Fruit fly (Drosophila melanogaster) whole organism, embryonic: ENCODE measurements around the gene SkpA.

Experiments
- Asciz ChIP-seq: fragments of 200-800 bp; sonication (Bioruptor generic); optimal IDR thresholded peaks from 2 replicates; lab custom pipeline; 2017; ENCODE audit warnings: missing biosample characterization, mild to moderate bottlenecking, missing genetic modification characterization, missing genetic modification reagents
- B-H2 ChIP-seq: fragments of 200-800 bp; sonication (Bioruptor generic); optimal IDR thresholded peaks from 2 replicates; lab custom pipeline; 2018; ENCODE audit warnings: missing biosample characterization, mild to moderate bottlenecking, missing genetic modification characterization
- Bdp1 ChIP-seq: fragments of 200-800 bp; sonication (Bioruptor generic); optimal IDR thresholded peaks from 3 replicates; lab custom pipeline; 2016; ENCODE audit warnings: missing biosample characterization, missing genetic modification characterization
- Bteb2 ChIP-seq: fragments of 200-800 bp; sonication (Bioruptor generic); optimal IDR thresholded peaks from 2 replicates; lab custom pipeline; 2016; ENCODE audit warnings: missing biosample characterization, missing genetic modification characterization
- CG10267 ChIP-seq: fragments of 200-800 bp; sonication (Bioruptor generic); optimal IDR thresholded peaks from 2 replicates; lab custom pipeline; 2018; ENCODE audit warnings: missing biosample characterization, mild to moderate bottlenecking, missing genetic modification characterization, moderate library complexity
- CG11504 ChIP-seq: fragments of 200-800 bp; sonication (Bioruptor generic); optimal IDR thresholded peaks from 3 replicates; lab custom pipeline; 2019; ENCODE audit warnings: missing biosample characterization, mild to moderate bottlenecking, missing genetic modification characterization, moderate library complexity
- CG11560 ChIP-seq: fragments of 200-800 bp; sonication (Bioruptor generic); IDR thresholded peaks from 3 replicates; pipeline ENCODE4 v1.3.6; 2022; ENCODE audit warnings: missing biosample characterization, missing genetic modification characterization
- CG12391 ChIP-seq: fragments of 200-800 bp; sonication (Bioruptor generic); optimal IDR thresholded peaks from 3 replicates; lab custom pipeline; 2018; ENCODE audit warnings: missing biosample characterization, mild to moderate bottlenecking, missing genetic modification characterization, moderate library complexity
- CG13296 ChIP-seq: fragments of 200-800 bp; sonication (Bioruptor generic); optimal IDR thresholded peaks from 3 replicates; lab custom pipeline; 2018; ENCODE audit warnings: missing biosample characterization, mild to moderate bottlenecking, missing genetic modification characterization
- CG1529 ChIP-seq: fragments of 200-800 bp; sonication (Bioruptor generic); optimal IDR thresholded peaks from 3 replicates; lab custom pipeline; 2018; ENCODE audit warnings: missing biosample characterization, missing genetic modification characterization
- CG15696 ChIP-seq: fragments of 200-800 bp; sonication (Bioruptor generic); optimal IDR thresholded peaks from 2 replicates; lab custom pipeline; 2019; ENCODE audit warnings: missing biosample characterization, mild to moderate bottlenecking, missing genetic modification characterization, moderate library complexity
- CG16863 ChIP-seq: fragments of 200-800 bp; sonication (Bioruptor generic); optimal IDR thresholded peaks from 3 replicates; lab custom pipeline; 2016; ENCODE audit warnings: missing biosample characterization, missing genetic modification characterization
- CG18011 ChIP-seq: fragments of 200-800 bp; sonication (Bioruptor generic); optimal IDR thresholded peaks from 2 replicates; lab custom pipeline; 2017; ENCODE audit warnings: missing biosample characterization, missing genetic modification characterization, mild to moderate bottlenecking, moderate library complexity, missing genotype
- CG18476 ChIP-seq: fragments of 200-800 bp; sonication (Bioruptor generic); optimal IDR thresholded peaks from 2 replicates; lab custom pipeline; 2016; ENCODE audit warnings: missing biosample characterization, mild to moderate bottlenecking, missing genetic modification characterization
- CG18599 ChIP-seq: fragments of 200-800 bp; sonication (Bioruptor generic); optimal IDR thresholded peaks from 3 replicates; lab custom pipeline; 2017; ENCODE audit warnings: missing biosample characterization, missing genetic modification characterization, mild to moderate bottlenecking, moderate library complexity, missing genetic modification reagents
- CG2120 ChIP-seq: fragments of 200-800 bp; sonication (Bioruptor generic); optimal IDR thresholded peaks from 3 replicates; lab custom pipeline; 2016; ENCODE audit warnings: missing biosample characterization, missing genetic modification characterization
- CG2712 ChIP-seq: fragments of 200-800 bp; optimal IDR thresholded peaks from 3 replicates; lab custom pipeline; 2019; ENCODE audit warnings: missing biosample characterization, mild to moderate bottlenecking, missing genetic modification characterization, moderate library complexity
- CG30020 ChIP-seq: fragments of 200-800 bp; optimal IDR thresholded peaks from 2 replicates; lab custom pipeline; 2019; ENCODE audit warnings: missing biosample characterization, mild to moderate bottlenecking, missing genetic modification characterization, moderate library complexity
- CG30403 ChIP-seq: fragments of 200-800 bp; sonication (Bioruptor generic); optimal IDR thresholded peaks from 3 replicates; lab custom pipeline; 2016; ENCODE audit warnings: missing biosample characterization, missing genetic modification characterization
- CG31224 ChIP-seq: fragments of 200-800 bp; sonication (Bioruptor generic); IDR thresholded peaks from 2 replicates; pipeline ENCODE4 v1.3.6; 2022; ENCODE audit warnings: missing biosample characterization, missing genetic modification characterization
- CG31441 ChIP-seq: fragments of 200-800 bp; sonication (Bioruptor generic); IDR thresholded peaks from 2 replicates; pipeline ENCODE4 v1.3.6; 2022; ENCODE audit warnings: missing biosample characterization, missing genetic modification characterization
- CG33557 ChIP-seq: fragments of 200-800 bp; sonication (Bioruptor generic); optimal IDR thresholded peaks from 2 replicates; lab custom pipeline; 2019; ENCODE audit warnings: missing biosample characterization, mild to moderate bottlenecking, missing genetic modification characterization, moderate library complexity
- CG34376 ChIP-seq: fragments of 200-800 bp; sonication (Bioruptor generic); optimal IDR thresholded peaks from 2 replicates; lab custom pipeline; 2018; ENCODE audit warnings: missing biosample characterization, mild to moderate bottlenecking, missing genetic modification characterization
- CG43689 ChIP-seq: fragments of 200-800 bp; sonication (Bioruptor generic); IDR thresholded peaks from 2 replicates; pipeline ENCODE4 v1.3.6; 2022; ENCODE audit warnings: missing biosample characterization, missing genetic modification characterization
- CG6765 ChIP-seq: fragments of 200-800 bp; sonication (Bioruptor generic); optimal IDR thresholded peaks from 3 replicates; lab custom pipeline; 2017; ENCODE audit warnings: missing biosample characterization, mild to moderate bottlenecking, missing genetic modification characterization
- Dbx ChIP-seq: fragments of 200-800 bp; sonication (Bioruptor generic); IDR thresholded peaks from 3 replicates; pipeline ENCODE4 v1.3.6; 2022; ENCODE audit warnings: missing biosample characterization, missing genetic modification characterization
- Dip3 ChIP-seq: fragments of 200-800 bp; sonication (Bioruptor generic); optimal IDR thresholded peaks from 3 replicates; lab custom pipeline; 2016; ENCODE audit warnings: missing biosample characterization, missing genetic modification characterization
- Gsc ChIP-seq: fragments of 200-800 bp; sonication (Bioruptor generic); IDR thresholded peaks from 2 replicates; pipeline ENCODE4 v1.3.6; 2022; ENCODE audit warnings: missing biosample characterization, missing genetic modification characterization
- HLH4C ChIP-seq: fragments of 200-800 bp; sonication (Bioruptor generic); IDR thresholded peaks from 3 replicates; pipeline ENCODE4 v1.3.6; 2022; ENCODE audit warnings: missing biosample characterization, missing genetic modification characterization; ENCODE audit not compliant: partially characterized antibody
- Hsf ChIP-seq: fragments of 200-800 bp; sonication (Bioruptor generic); optimal IDR thresholded peaks from 3 replicates; lab custom pipeline; 2016; ENCODE audit warnings: missing biosample characterization, missing genetic modification characterization
- MESR4 ChIP-seq: fragments of 200-800 bp; sonication (Bioruptor generic); optimal IDR thresholded peaks from 2 replicates; lab custom pipeline; 2018; ENCODE audit warnings: missing biosample characterization, mild to moderate bottlenecking, missing genetic modification characterization, moderate library complexity
- Rfx ChIP-seq: fragments of 200-800 bp; sonication (Bioruptor generic); IDR thresholded peaks from 2 replicates; pipeline ENCODE4 v1.3.6; 2022; ENCODE audit warnings: missing biosample characterization, missing genetic modification characterization
- Sry-δ ChIP-seq: fragments of 200-800 bp; sonication (Bioruptor generic); optimal IDR thresholded peaks from 2 replicates; lab custom pipeline; 2016; ENCODE audit warnings: missing biosample characterization, missing genetic modification characterization
- Trl ChIP-seq, 3 experiments: fragments of >200 bp in 2 of 3; fragments of 200-800 bp in 1 of 3; sonication (Bioruptor generic) in 1 of 3; optimal IDR thresholded peaks; 2 replicates in 1 of 3; 3 replicates in 2 of 3; lab custom pipeline; 2016 to 2017; ENCODE audit warnings: missing biosample characterization in 1 of 3, missing genetic modification characterization in 1 of 3
- Xbp1 ChIP-seq: fragments of 200-800 bp; sonication (Bioruptor generic); optimal IDR thresholded peaks from 3 replicates; lab custom pipeline; 2016; ENCODE audit warnings: missing biosample characterization, mild to moderate bottlenecking, missing genetic modification characterization
- aop ChIP-seq: fragments of 200-800 bp; sonication (Bioruptor generic); IDR thresholded peaks from 2 replicates; pipeline ENCODE4 v1.3.6; 2022; ENCODE audit warnings: missing biosample characterization, missing genetic modification characterization
- btn ChIP-seq: fragments of 200-800 bp; sonication (Bioruptor generic); optimal IDR thresholded peaks from 2 replicates; lab custom pipeline; 2016; ENCODE audit warnings: missing biosample characterization, missing genetic modification characterization
- chn ChIP-seq: fragments of 200-800 bp; sonication (Bioruptor generic); optimal IDR thresholded peaks from 2 replicates; lab custom pipeline; 2016; ENCODE audit warnings: missing biosample characterization, missing genetic modification characterization
- corto ChIP-seq: fragments of 200-800 bp; sonication (Bioruptor generic); optimal IDR thresholded peaks from 2 replicates; lab custom pipeline; 2016; ENCODE audit warnings: missing biosample characterization, mild to moderate bottlenecking, missing genetic modification characterization, moderate library complexity
- fd64A ChIP-seq: fragments of 200-800 bp; sonication (Bioruptor generic); optimal IDR thresholded peaks from 3 replicates; lab custom pipeline; 2018; ENCODE audit warnings: missing biosample characterization, mild to moderate bottlenecking, missing genetic modification characterization
- insv ChIP-seq, 2 experiments: fragments of 200-800 bp; sonication (Bioruptor generic); optimal IDR thresholded peaks; 3 replicates each; lab custom pipeline; 2016 to 2018; ENCODE audit warnings: missing biosample characterization in 2 of 2, missing genetic modification characterization in 2 of 2
- lov ChIP-seq, 2 experiments: fragments of 200-800 bp in 1 of 2; fragments of >200 bp in 1 of 2; sonication (Bioruptor generic) in 1 of 2; IDR thresholded peaks in 1 of 2; optimal IDR thresholded peaks in 1 of 2; 2 replicates in 1 of 2; 3 replicates in 1 of 2; pipeline versions ENCODE4 v1.3.6 to Lab custom; 2017 to 2022; ENCODE audit warnings: missing biosample characterization in 1 of 2, missing genetic modification characterization in 1 of 2
- luna ChIP-seq: fragments of 200-800 bp; sonication (Bioruptor generic); optimal IDR thresholded peaks from 2 replicates; lab custom pipeline; 2016; ENCODE audit warnings: missing biosample characterization, missing genetic modification characterization
- mam ChIP-seq: fragments of 200-800 bp; sonication (Bioruptor generic); optimal IDR thresholded peaks from 3 replicates; lab custom pipeline; 2016; ENCODE audit warnings: missing biosample characterization, missing genetic modification characterization
- pho ChIP-seq: fragments of 200-800 bp; sonication (Bioruptor generic); optimal IDR thresholded peaks from 2 replicates; lab custom pipeline; 2016; ENCODE audit warnings: missing biosample characterization, missing genetic modification characterization
- row ChIP-seq: fragments of 200-800 bp; sonication (Bioruptor generic); IDR thresholded peaks from 3 replicates; pipeline ENCODE4 v1.3.6; 2022; ENCODE audit warnings: missing biosample characterization, missing genetic modification characterization
- sens ChIP-seq: fragments of 200-800 bp; sonication (Bioruptor generic); peaks from one replicate; lab custom pipeline; 2016; ENCODE audit warnings: missing biosample characterization, missing genetic modification characterization
- seq ChIP-seq: fragments of 200-800 bp; sonication (Bioruptor generic); IDR thresholded peaks from 2 replicates; pipeline ENCODE4 v1.3.6; 2022; ENCODE audit warnings: missing biosample characterization, missing genetic modification characterization
- slp2 ChIP-seq: fragments of 200-800 bp; sonication (Bioruptor generic); optimal IDR thresholded peaks from 2 replicates; lab custom pipeline; 2016; ENCODE audit warnings: missing biosample characterization, missing genetic modification characterization
- stwl ChIP-seq: fragments of 200-800 bp; sonication (Bioruptor generic); optimal IDR thresholded peaks from 3 replicates; lab custom pipeline; 2018; ENCODE audit warnings: missing biosample characterization, mild to moderate bottlenecking, missing genetic modification characterization, moderate library complexity
- unpg ChIP-seq: fragments of 200-800 bp; sonication (Bioruptor generic); optimal IDR thresholded peaks from 3 replicates; lab custom pipeline; 2018; ENCODE audit warnings: missing biosample characterization, mild to moderate bottlenecking, missing genetic modification characterization, moderate library complexity

Gene SkpA

DNA sequence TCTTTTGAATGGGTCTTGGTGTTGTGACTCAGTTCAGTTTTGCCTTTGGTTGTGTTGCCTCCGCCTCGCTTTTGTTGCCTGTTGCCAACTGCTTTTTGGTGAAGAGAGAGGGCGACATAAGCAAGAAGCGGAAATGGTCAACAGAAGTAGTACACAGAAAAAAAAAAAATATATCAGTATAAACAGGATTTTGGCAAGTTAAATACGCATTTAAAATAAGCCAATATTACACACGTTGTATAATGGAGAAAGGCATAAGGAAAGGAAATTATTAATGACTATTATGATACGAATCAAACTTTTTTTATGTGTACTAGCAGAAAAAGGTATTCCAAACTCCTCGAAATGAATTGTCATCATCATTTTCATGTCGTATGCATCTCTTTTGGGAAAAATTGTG, 40.1 kb downstream of the SkpA start (continued):
- no peak for TF ChIP-seq lov (optimal IDR thresholded peaks at IDR 0.05; lab: Kevin White, UChicago)
- no peak for TF ChIP-seq lov (GFP tag; IDR thresholded peaks at IDR 0.05; lab: Robert Waterston, UW)
- no peak for TF ChIP-seq btn (GFP tag; lab: Kevin White, UChicago)
- peak; percentile 42 for TF ChIP-seq CG2712 (tag; lab: Kevin White, UChicago)
- peak; percentile 6 for TF ChIP-seq CG30403 (GFP tag; lab: Kevin White, UChicago)
- no peak for TF ChIP-seq Sry-δ (GFP tag; lab: Kevin White, UChicago)
- no peak for TF ChIP-seq CG30020 (tag; lab: Kevin White, UChicago)
- peak; percentile 47 for TF ChIP-seq CG11504 (tag; lab: Kevin White, UChicago)
- no peak for TF ChIP-seq mam (GFP tag; lab: Kevin White, UChicago)
- TF ChIP-seq CG43689 (GFP tag; lab: Robert Waterston, UW) = no peak
- TF ChIP-seq CG12391 (tag; lab: Kevin White, UChicago) = peak; percentile 35
- no peak for TF ChIP-seq Gsc (GFP tag; lab: Robert Waterston, UW)
- peak; percentile 24; the same call in 1 of the 3 replicates for TF ChIP-seq row (GFP tag; lab: Robert Waterston, UW)
- TF ChIP-seq Dbx = no peak
- no peak for TF ChIP-seq CG6765
- no peak for TF ChIP-seq fd64A (GFP tag; lab: Kevin White, UChicago)
- no peak for TF ChIP-seq CG2120 (GFP tag; lab: Kevin White, UChicago)
- no peak for TF ChIP-seq HLH4C (GFP tag; lab: Robert Waterston, UW)
- TF ChIP-seq CG18476 (GFP tag; lab: Kevin White, UChicago) = no peak
- peak; percentile 19 for TF ChIP-seq Asciz (GFP tag; lab: Kevin White, UChicago)
- TF ChIP-seq Dip3 = no peak
- TF ChIP-seq slp2 = no peak
- no peak for TF ChIP-seq CG1529 (GFP tag; lab: Kevin White, UChicago)
- no peak for TF ChIP-seq CG15696 (tag; lab: Kevin White, UChicago)
- TF ChIP-seq Bdp1 = no peak
- TF ChIP-seq Hsf = peak; percentile 14
- no peak for TF ChIP-seq Trl (optimal IDR thresholded peaks at IDR 0.05; lab: Kevin White, UChicago)
- TF ChIP-seq Trl (GFP tag; optimal IDR thresholded peaks at IDR 0.05; lab: Kevin White, UChicago) = no peak
- no peak for TF ChIP-seq Rfx
- TF ChIP-seq stwl (tag; lab: Kevin White, UChicago) = peak; percentile 1
- TF ChIP-seq aop (GFP tag; lab: Robert Waterston, UW) = no peak
- TF ChIP-seq sens (GFP tag; lab: Kevin White, UChicago) = peak; percentile 86
- no peak for TF ChIP-seq CG34376 (GFP tag; lab: Kevin White, UChicago)
- TF ChIP-seq CG11560 = no peak
- no peak for TF ChIP-seq CG18599 (GFP tag; lab: Kevin White, UChicago)
- TF ChIP-seq Bteb2 (GFP tag; lab: Kevin White, UChicago) = no peak
- no peak for TF ChIP-seq CG31224
- peak; percentile 28 for TF ChIP-seq unpg (GFP tag; lab: Kevin White, UChicago)
- no peak for TF ChIP-seq pho (GFP tag; lab: Kevin White, UChicago)
- peak; percentile 43; the same call in 1 of the 2 replicates for TF ChIP-seq CG31441 (GFP tag; lab: Robert Waterston, UW)
- TF ChIP-seq corto (GFP tag; lab: Kevin White, UChicago) = no peak
- no peak for TF ChIP-seq CG13296 (GFP tag; lab: Kevin White, UChicago)
- no peak for TF ChIP-seq chn (GFP tag; lab: Kevin White, UChicago)
- TF ChIP-seq CG16863 (GFP tag; lab: Kevin White, UChicago) = peak; percentile 24
- TF ChIP-seq CG10267 (tag; lab: Kevin White, UChicago) = peak; percentile 30
- TF ChIP-seq Xbp1 = peak; percentile 6
- no peak for TF ChIP-seq CG18011 (GFP tag; lab: Kevin White, UChicago)
- no peak for TF ChIP-seq MESR4 (GFP tag; lab: Kevin White, UChicago)
- no peak for TF ChIP-seq seq
- TF ChIP-seq insv (GFP tag; optimal IDR thresholded peaks at IDR 0.05; lab: Kevin White, UChicago) = no peak
- TF ChIP-seq CG33557 (GFP tag; lab: Kevin White, UChicago) = no peak
- no peak for TF ChIP-seq B-H2 (GFP tag; lab: Kevin White, UChicago)
- no peak for TF ChIP-seq luna (GFP tag; lab: Kevin White, UChicago)
